Fruit fly (Drosophila melanogaster) whole organism, prepupa: ENCODE data around the gene CG13014.
A peak's percentile ranks its signal among the peaks of the same experiment; 100 is the strongest.

Experiments
- CG10631 ChIP-seq: fragments of 200-800 bp; sonication (Bioruptor generic); optimal IDR thresholded peaks from 2 replicates; lab custom pipeline; 2016; ENCODE audit warnings: missing biosample characterization, missing genetic modification characterization
- CG10669 ChIP-seq: fragments of 200-800 bp; sonication (Bioruptor generic); optimal IDR thresholded peaks from 3 replicates; lab custom pipeline; 2018; ENCODE audit warnings: missing biosample characterization, mild to moderate bottlenecking, missing genetic modification characterization, moderate library complexity
- CG11762 ChIP-seq: fragments of 200-800 bp; sonication (Bioruptor generic); optimal IDR thresholded peaks from 3 replicates; lab custom pipeline; 2016; ENCODE audit warnings: missing biosample characterization, missing genetic modification characterization; ENCODE audit not compliant: insufficient read depth
- CG11902 ChIP-seq: fragments of 200-800 bp; sonication (Bioruptor generic); optimal IDR thresholded peaks from 3 replicates; lab custom pipeline; 2016; ENCODE audit warnings: missing biosample characterization, missing genetic modification characterization
- CG1621 ChIP-seq: fragments of 200-800 bp; sonication (Bioruptor generic); optimal IDR thresholded peaks from 3 replicates; lab custom pipeline; 2018; ENCODE audit warnings: missing biosample characterization, mild to moderate bottlenecking, missing genetic modification characterization
- CG16779 ChIP-seq: fragments of 200-800 bp; sonication (Bioruptor generic); optimal IDR thresholded peaks from 3 replicates; lab custom pipeline; 2017; ENCODE audit warnings: missing biosample characterization, mild to moderate bottlenecking, missing genetic modification characterization
- CG31627 ChIP-seq: fragments of 200-800 bp; sonication (Bioruptor generic); optimal IDR thresholded peaks from 3 replicates; lab custom pipeline; 2016; ENCODE audit warnings: missing biosample characterization, missing genetic modification characterization
- CG34406 ChIP-seq: fragments of 200-800 bp; sonication (Bioruptor generic); optimal IDR thresholded peaks from 3 replicates; lab custom pipeline; 2016; ENCODE audit warnings: missing biosample characterization, missing genetic modification characterization
- CG3919 ChIP-seq: fragments of 200-800 bp; sonication (Bioruptor generic); optimal IDR thresholded peaks from 3 replicates; lab custom pipeline; 2016; ENCODE audit warnings: missing biosample characterization, missing genetic modification characterization
- CG4318 ChIP-seq: fragments of 200-800 bp; sonication (Bioruptor generic); optimal IDR thresholded peaks from 3 replicates; lab custom pipeline; 2017; ENCODE audit warnings: missing biosample characterization, mild to moderate bottlenecking, missing genetic modification characterization
- CG6276 ChIP-seq: fragments of 200-800 bp; sonication (Bioruptor generic); optimal IDR thresholded peaks from 2 replicates; lab custom pipeline; 2017; ENCODE audit warnings: missing biosample characterization, mild to moderate bottlenecking, missing genetic modification characterization
- CG6792 ChIP-seq: fragments of 200-800 bp; sonication (Bioruptor generic); optimal IDR thresholded peaks from 3 replicates; lab custom pipeline; 2016; ENCODE audit warnings: missing biosample characterization, missing genetic modification characterization
- CG6808 ChIP-seq: fragments of 200-800 bp; sonication (Bioruptor generic); optimal IDR thresholded peaks from 3 replicates; lab custom pipeline; 2017; ENCODE audit warnings: missing biosample characterization, missing genetic modification characterization, mild to moderate bottlenecking, moderate library complexity, missing genetic modification reagents
- CG6854 ChIP-seq: fragments of 200-800 bp; sonication (Bioruptor generic); optimal IDR thresholded peaks from 2 replicates; lab custom pipeline; 2017; ENCODE audit warnings: missing biosample characterization, mild to moderate bottlenecking, missing genetic modification characterization
- CG7368 ChIP-seq: fragments of 200-800 bp; sonication (Bioruptor generic); optimal IDR thresholded peaks from 3 replicates; lab custom pipeline; 2016; ENCODE audit warnings: missing biosample characterization, missing genetic modification characterization
- CG8119 ChIP-seq: fragments of 200-800 bp; sonication (Bioruptor generic); IDR thresholded peaks from 3 replicates; pipeline ENCODE4 v1.3.6; 2022; ENCODE audit warnings: missing biosample characterization, missing genetic modification characterization
- CG8319 ChIP-seq: fragments of 200-800 bp; sonication (Bioruptor generic); optimal IDR thresholded peaks from 3 replicates; lab custom pipeline; 2016; ENCODE audit warnings: missing biosample characterization, missing genetic modification characterization
- CG8632 ChIP-seq: fragments of 200-800 bp; sonication (Bioruptor generic); optimal IDR thresholded peaks from 3 replicates; lab custom pipeline; 2016; ENCODE audit warnings: missing biosample characterization, missing genetic modification characterization
- CG9139 ChIP-seq: fragments of 200-800 bp; sonication (Bioruptor generic); optimal IDR thresholded peaks from 3 replicates; lab custom pipeline; 2017; ENCODE audit warnings: missing biosample characterization, mild to moderate bottlenecking, missing genetic modification characterization
- Eip75B ChIP-seq: fragments of 200-800 bp; sonication (Bioruptor generic); optimal IDR thresholded peaks from 3 replicates; lab custom pipeline; 2016; ENCODE audit warnings: missing biosample characterization, missing genetic modification characterization
- Eip78C ChIP-seq: fragments of 200-800 bp; sonication (Bioruptor generic); peaks from one replicate; lab custom pipeline; 2016; ENCODE audit warnings: missing biosample characterization, missing genetic modification characterization
- Eip93F ChIP-seq: fragments of 200-800 bp; sonication (Bioruptor generic); optimal IDR thresholded peaks from 2 replicates; lab custom pipeline; 2016; ENCODE audit warnings: missing biosample characterization, mild to moderate bottlenecking, missing genetic modification characterization
- Ets21C ChIP-seq: fragments of 200-800 bp; sonication (Bioruptor generic); optimal IDR thresholded peaks from 3 replicates; lab custom pipeline; 2016; ENCODE audit warnings: missing biosample characterization, missing genetic modification characterization
- Hr38 ChIP-seq: sonication (Bioruptor generic); optimal IDR thresholded peaks from 2 replicates; lab custom pipeline; 2016; ENCODE audit warnings: missing biosample characterization, missing genetic modification characterization
- Hr39 ChIP-seq: fragments of 200-800 bp; sonication (Bioruptor generic); optimal IDR thresholded peaks from 2 replicates; lab custom pipeline; 2016; ENCODE audit warnings: missing biosample characterization, missing genetic modification characterization
- Hr4 ChIP-seq: fragments of 200-800 bp; sonication (Bioruptor generic); optimal IDR thresholded peaks from 3 replicates; lab custom pipeline; 2016; ENCODE audit warnings: missing biosample characterization, missing genetic modification characterization
- Lpt ChIP-seq: fragments of 200-800 bp; sonication (Bioruptor generic); optimal IDR thresholded peaks from 3 replicates; lab custom pipeline; 2016; ENCODE audit warnings: missing biosample characterization, missing genetic modification characterization
- Met ChIP-seq: fragments of 200-800 bp; sonication (Bioruptor generic); optimal IDR thresholded peaks from 3 replicates; lab custom pipeline; 2016; ENCODE audit warnings: missing biosample characterization, missing genetic modification characterization
- OdsH ChIP-seq: fragments of 200-800 bp; sonication (Bioruptor generic); optimal IDR thresholded peaks from 3 replicates; lab custom pipeline; 2016; ENCODE audit warnings: missing biosample characterization, missing genetic modification characterization
- Smox ChIP-seq: fragments of 200-800 bp; sonication (Bioruptor generic); optimal IDR thresholded peaks from 3 replicates; lab custom pipeline; 2016; ENCODE audit warnings: missing biosample characterization, missing genetic modification characterization
- Sox14 ChIP-seq: fragments of 200-800 bp; sonication (Bioruptor generic); optimal IDR thresholded peaks from 3 replicates; lab custom pipeline; 2016; ENCODE audit warnings: missing biosample characterization, missing genetic modification characterization
- Sox15 ChIP-seq: fragments of 200-800 bp; sonication (Bioruptor generic); optimal IDR thresholded peaks from 3 replicates; lab custom pipeline; 2016; ENCODE audit warnings: missing biosample characterization, missing genetic modification characterization
- achi ChIP-seq: fragments of 200-800 bp; sonication (Bioruptor generic); optimal IDR thresholded peaks from 3 replicates; lab custom pipeline; 2016; ENCODE audit warnings: missing biosample characterization, missing genetic modification characterization
- dac ChIP-seq: fragments of 200-800 bp; sonication (Bioruptor generic); optimal IDR thresholded peaks from 2 replicates; lab custom pipeline; 2017; ENCODE audit warnings: missing biosample characterization, mild to moderate bottlenecking, missing genetic modification characterization
- dsx ChIP-seq: fragments of 200-800 bp; optimal IDR thresholded peaks from 3 replicates; lab custom pipeline; 2019; ENCODE audit warnings: missing biosample characterization, mild to moderate bottlenecking, missing genetic modification characterization, moderate library complexity; ENCODE audit not compliant: poor library complexity, severe bottlenecking
- esn ChIP-seq: fragments of 200-800 bp; sonication (Bioruptor generic); optimal IDR thresholded peaks from 2 replicates; lab custom pipeline; 2016; ENCODE audit warnings: missing biosample characterization, mild to moderate bottlenecking, missing genetic modification characterization, moderate library complexity
- fd59A ChIP-seq: fragments of 200-800 bp; sonication (Bioruptor generic); optimal IDR thresholded peaks from 2 replicates; lab custom pipeline; 2017; ENCODE audit warnings: missing biosample characterization, mild to moderate bottlenecking, missing genetic modification characterization, missing genetic modification reagents
- lz ChIP-seq: fragments of 200-800 bp; sonication (Bioruptor generic); optimal IDR thresholded peaks from 3 replicates; lab custom pipeline; 2016; ENCODE audit warnings: missing biosample characterization, missing genetic modification characterization
- net ChIP-seq: fragments of 200-800 bp; sonication (Bioruptor generic); optimal IDR thresholded peaks from 3 replicates; lab custom pipeline; 2016; ENCODE audit warnings: missing biosample characterization, missing genetic modification characterization
- pdm3 ChIP-seq: fragments of 200-800 bp; sonication (Bioruptor generic); optimal IDR thresholded peaks from 3 replicates; lab custom pipeline; 2016; ENCODE audit warnings: missing biosample characterization, missing genetic modification characterization
- salr ChIP-seq, 2 experiments: fragments of 200-800 bp; sonication (Bioruptor generic); optimal IDR thresholded peaks; 3 replicates each; lab custom pipeline; 2016 to 2018; ENCODE audit warnings: missing biosample characterization in 2 of 2, missing genetic modification characterization in 2 of 2, mild to moderate bottlenecking in 1 of 2
- spab ChIP-seq: fragments of 200-800 bp; sonication (Bioruptor generic); optimal IDR thresholded peaks from 2 replicates; lab custom pipeline; 2017; ENCODE audit warnings: missing biosample characterization, mild to moderate bottlenecking, missing genetic modification characterization, missing genetic modification reagents
- svp ChIP-seq: fragments of 200-800 bp; sonication (Bioruptor generic); peaks from one replicate; lab custom pipeline; 2016; ENCODE audit warnings: missing biosample characterization, missing genetic modification characterization
- topi ChIP-seq: fragments of 200-800 bp; sonication (Bioruptor generic); optimal IDR thresholded peaks from 3 replicates; lab custom pipeline; 2016; ENCODE audit warnings: missing biosample characterization, missing genetic modification characterization
- vri ChIP-seq: fragments of 200-800 bp; sonication (Bioruptor generic); optimal IDR thresholded peaks from 3 replicates; lab custom pipeline; 2016; ENCODE audit warnings: missing biosample characterization, mild to moderate bottlenecking, missing genetic modification characterization

CG13014 gene

DNA sequence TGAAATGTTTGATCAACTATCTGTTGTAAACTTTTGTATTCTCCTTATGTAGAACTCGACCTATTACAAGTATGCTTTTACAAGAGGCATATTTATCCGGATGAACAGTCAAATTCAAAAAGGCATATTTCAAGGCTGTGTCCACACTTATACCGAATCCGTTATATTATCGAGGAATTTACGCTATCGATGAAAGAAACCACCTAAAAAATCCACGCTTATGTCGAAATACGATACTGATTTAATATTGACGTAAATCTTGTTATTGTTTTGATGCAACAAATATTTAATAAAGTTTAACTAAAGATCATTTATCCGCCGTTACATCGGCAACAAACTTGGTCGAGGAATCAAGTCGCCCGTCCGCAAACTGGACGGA lies at the start of gene CG13014:
TSS of gene CG13014 (plus strand) at position 206 of the 379 bp plus-strand sequence.
- TF ChIP-seq CG8632 (GFP tag; lab: Kevin White, UChicago) (no peak), Smox (GFP tag; lab: Kevin White, UChicago) (no peak), achi (GFP tag; lab: Kevin White, UChicago) (no peak), CG31627 (GFP tag; lab: Kevin White, UChicago) (no peak), CG34406 (GFP tag; lab: Kevin White, UChicago) (no peak), vri (no peak), Ets21C (GFP tag; lab: Kevin White, UChicago) (no peak), dac (GFP tag; lab: Kevin White, UChicago) (no peak), CG10631 (GFP tag; lab: Kevin White, UChicago) (no peak), svp (GFP tag; lab: Kevin White, UChicago) (no peak), Met (GFP tag; lab: Kevin White, UChicago) (no peak), spab (no peak), Eip75B (GFP tag; lab: Kevin White, UChicago) (no peak), CG3919 (GFP tag; lab: Kevin White, UChicago) (no peak), CG8119 (GFP tag; lab: Robert Waterston, UW) (no peak), CG1621 (tag; lab: Kevin White, UChicago) (no peak), CG11902 (GFP tag; lab: Kevin White, UChicago) (no peak), Eip93F (no peak), CG6854 (GFP tag; lab: Kevin White, UChicago) (no peak)

DNA sequence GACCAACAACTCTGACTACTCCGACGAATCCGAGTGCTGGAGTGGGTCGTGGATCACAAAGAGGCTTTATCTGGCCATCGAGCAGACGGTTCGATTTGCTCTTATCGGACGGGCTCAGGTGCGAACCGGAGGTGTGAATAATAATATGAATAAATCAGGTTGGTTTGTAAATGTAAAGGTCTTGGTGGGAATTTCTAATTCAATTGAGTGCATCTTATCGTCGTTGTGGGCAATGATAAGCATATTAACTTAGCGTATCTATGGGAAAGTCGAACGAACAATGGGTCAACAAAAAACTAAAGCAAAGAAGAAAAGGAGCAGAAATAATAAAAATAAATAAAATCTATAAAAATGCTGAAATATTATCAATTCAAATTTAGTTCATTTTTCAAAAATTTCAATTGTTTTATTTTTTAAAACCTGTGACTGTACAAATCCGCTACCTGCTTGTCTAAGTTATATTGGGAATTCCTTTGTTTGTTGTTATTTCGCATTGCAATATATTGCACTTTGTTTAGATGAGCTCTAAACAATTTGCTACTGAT lies 46.8 kb upstream of the CG13014 start, which contains the start of gene CG9903:
TSS of gene CG9903 (minus strand) at position 51 of the 545 bp plus-strand sequence.
- TF ChIP-seq Eip78C (peak; percentile 58), salr (GFP tag; optimal IDR thresholded peaks at IDR 0.05; lab: Kevin White, UChicago) (no peak), dsx (GFP tag; lab: Kevin White, UChicago) (no peak)

DNA sequence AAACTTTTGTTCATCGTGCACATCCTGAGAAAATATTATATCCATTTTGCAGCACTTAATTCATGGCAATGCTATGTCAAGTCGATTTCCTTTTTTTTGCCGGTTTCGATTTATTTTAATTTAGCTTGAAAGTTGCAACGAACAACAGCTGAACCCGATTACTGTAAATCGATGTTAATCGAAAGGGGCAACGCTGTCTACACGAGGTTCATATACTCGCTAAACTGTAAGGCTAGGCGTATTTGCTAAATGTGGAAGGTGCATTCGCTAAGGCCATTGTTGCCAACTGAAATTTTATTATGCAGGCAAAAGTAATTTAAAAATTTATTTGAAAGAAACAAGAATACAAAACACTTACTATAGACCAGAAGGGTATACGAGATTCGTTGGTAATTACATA lies 40.3 kb upstream of the CG13014 start, which contains the start of gene CG9902:
TSS of gene CG9902 (minus strand) at position 131 of the 400 bp plus-strand sequence.
- TF ChIP-seq CG8119 (GFP tag; lab: Robert Waterston, UW) (no peak), CG10669 (GFP tag; lab: Kevin White, UChicago) (no peak), topi (GFP tag; lab: Kevin White, UChicago) (no peak)

DNA sequence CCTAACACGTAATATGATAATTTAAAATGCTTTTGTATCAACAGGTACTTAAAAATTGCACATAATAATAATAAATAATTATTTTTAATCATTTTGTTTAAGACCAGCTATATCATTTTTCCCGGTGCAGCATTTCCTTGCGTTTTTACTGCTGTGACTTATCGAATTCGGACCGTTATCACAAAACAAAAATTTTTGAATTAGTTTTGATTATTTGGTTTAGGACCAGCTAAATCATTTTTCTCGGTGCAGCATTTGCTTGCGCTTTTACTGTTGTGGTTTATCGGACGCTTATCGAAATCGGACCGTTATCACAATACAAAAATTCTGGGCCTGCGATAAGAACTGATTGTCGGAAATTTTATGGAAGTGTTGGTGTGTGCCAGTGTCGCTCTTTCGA lies 35.1 kb upstream of the CG13014 start:
- TF ChIP-seq Lpt (GFP tag; lab: Kevin White, UChicago) (peak; percentile 18), CG11762 (GFP tag; lab: Kevin White, UChicago) (peak; percentile 71), Hr39 (GFP tag; lab: Kevin White, UChicago) (peak; percentile 78), pdm3 (GFP tag; lab: Kevin White, UChicago) (peak; percentile 82), CG10669 (GFP tag; lab: Kevin White, UChicago) (no peak), CG8119 (GFP tag; lab: Robert Waterston, UW) (peak; percentile 76), CG8319 (GFP tag; lab: Kevin White, UChicago) (peak; percentile 78), lz (GFP tag; lab: Kevin White, UChicago) (peak; percentile 77), Eip75B (GFP tag; lab: Kevin White, UChicago) (peak; percentile 52), Hr4 (peak; percentile 77), CG6854 (GFP tag; lab: Kevin White, UChicago) (peak; percentile 61), fd59A (GFP tag; lab: Kevin White, UChicago) (peak; percentile 54), esn (GFP tag; lab: Kevin White, UChicago) (peak; percentile 86), CG6808 (GFP tag; lab: Kevin White, UChicago) (no peak), vri (no peak), CG3919 (GFP tag; lab: Kevin White, UChicago) (peak; percentile 88), CG6792 (GFP tag; lab: Kevin White, UChicago) (peak; percentile 73), Sox15 (GFP tag; lab: Kevin White, UChicago) (peak; percentile 47), spab (no peak), CG4318 (GFP tag; lab: Kevin White, UChicago) (peak; percentile 69), OdsH (GFP tag; lab: Kevin White, UChicago) (peak; percentile 85), CG6276 (GFP tag; lab: Kevin White, UChicago) (no peak), CG16779 (no peak), CG9139 (GFP tag; lab: Kevin White, UChicago) (no peak), Sox14 (GFP tag; lab: Kevin White, UChicago) (peak; percentile 75), salr (GFP tag; optimal IDR thresholded peaks at IDR 0.05; lab: Kevin White, UChicago) (no peak), CG34406 (GFP tag; lab: Kevin White, UChicago) (peak; percentile 84), CG7368 (no peak), Hr38 (GFP tag; lab: Kevin White, UChicago) (no peak), net (GFP tag; lab: Kevin White, UChicago) (peak; percentile 86)
